Worm (Caenorhabditis elegans): ENCODE measurements around the gene pqn-41.

The pqn-41 gene

DNA sequence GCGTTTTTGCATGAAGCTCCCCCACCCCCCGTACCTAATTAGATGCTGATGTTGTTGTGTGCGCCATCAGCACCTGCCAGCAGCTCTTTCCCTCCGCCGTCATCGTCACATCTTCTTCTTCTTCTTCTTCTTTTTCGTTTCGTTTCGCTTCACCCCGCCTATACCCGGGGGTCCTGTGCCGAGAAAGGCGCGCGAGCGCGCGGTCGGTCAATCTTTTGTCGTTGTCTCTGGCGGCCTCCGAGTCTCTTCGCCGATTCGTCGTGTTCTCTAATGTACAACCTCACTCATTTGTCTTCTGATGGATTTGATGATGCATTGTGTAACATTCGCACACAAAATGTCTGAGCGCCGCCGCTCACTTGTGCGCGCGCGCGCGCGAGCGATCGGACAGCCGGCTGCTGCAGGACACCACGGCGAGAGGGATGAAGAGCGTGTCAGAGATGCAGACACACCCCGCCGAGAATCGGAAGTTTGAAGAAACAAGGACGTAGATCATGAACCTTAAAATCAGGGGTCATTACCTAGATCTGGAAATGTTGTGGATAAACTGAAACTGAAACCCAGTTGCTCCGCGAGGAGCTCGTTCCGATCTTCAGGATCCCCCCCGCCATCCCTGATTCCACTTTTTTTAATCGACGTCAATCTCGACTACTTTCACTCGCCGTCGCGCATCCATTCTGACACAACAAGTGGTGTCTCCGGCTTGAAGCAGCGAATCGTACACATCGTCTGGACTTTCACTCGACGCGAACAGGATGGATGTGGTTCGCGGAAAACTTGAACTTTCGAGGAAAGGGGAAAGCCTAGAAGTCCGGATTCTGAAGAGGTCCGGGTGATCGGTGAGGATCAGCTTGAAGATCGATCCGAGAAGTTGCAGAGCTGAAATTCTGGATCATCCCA, 17.9 kb downstream of the pqn-41 start:
- TF ChIP-seq lin-35 (GFP tag; optimal IDR thresholded peaks at IDR 0.05) (peak; percentile 49 to 82), isw-1 (GFP tag; IDR thresholded peaks at IDR 0.05) (peak; percentile 62), hlh-17 (GFP tag; optimal IDR thresholded peaks at IDR 0.05; ENCODE audit: borderline replicate concordance) (no peak), C34B4.2 (tag; optimal IDR thresholded peaks at IDR 0.05) (no peak), blmp-1 (tag; optimal IDR thresholded peaks at IDR 0.05) (peak; percentile 91), ztf-11 (tag; optimal IDR thresholded peaks at IDR 0.05) (peak in 1 of 2 experiments; percentile 74), elt-2 (tag; optimal IDR thresholded peaks at IDR 0.05) (no peak), nhr-20 (tag; optimal IDR thresholded peaks at IDR 0.05) (peak; percentile 99), tlp-1 (tag; optimal IDR thresholded peaks at IDR 0.05) (no peak), lin-15B (tag; optimal IDR thresholded peaks at IDR 0.05) (peak; percentile 5), aly-2 (tag; optimal IDR thresholded peaks at IDR 0.05) (peak; percentile 33), mab-9 (GFP tag; IDR thresholded peaks at IDR 0.05) (peak; percentile 83), lin-13 (GFP tag; optimal IDR thresholded peaks at IDR 0.05) (peak; percentile 84), unc-86 (tag; optimal IDR thresholded peaks at IDR 0.05) (peak; percentile 96), fkh-10 (GFP tag; optimal IDR thresholded peaks at IDR 0.05) (peak; percentile 92), nhr-84 (tag; optimal IDR thresholded peaks at IDR 0.05) (no peak), C04F5.9 (tag; optimal IDR thresholded peaks at IDR 0.05) (peak; percentile 51), F16B12.6 (tag; optimal IDR thresholded peaks at IDR 0.05) (peak; percentile 31), zip-4 (GFP tag; optimal IDR thresholded peaks at IDR 0.05) (peak; percentile 60), nhr-76 (tag; optimal IDR thresholded peaks at IDR 0.05) (no peak), C16A3.4 (tag; optimal IDR thresholded peaks at IDR 0.05) (peak; percentile 74), nhr-237 (tag; optimal IDR thresholded peaks at IDR 0.05) (peak; percentile 69), ceh-8 (GFP tag; optimal IDR thresholded peaks at IDR 0.05) (peak; percentile 99), nhr-11 (tag; optimal IDR thresholded peaks at IDR 0.05) (peak; percentile 74), egl-27 (tag; optimal IDR thresholded peaks at IDR 0.05) (peak; percentile 94), ceh-90 (tag; optimal IDR thresholded peaks at IDR 0.05) (no peak), mdl-1 (tag; optimal IDR thresholded peaks at IDR 0.05) (peak; percentile 47 to 92), ztf-4 (tag; optimal IDR thresholded peaks at IDR 0.05) (peak; percentile 75), nhr-47 (tag; optimal IDR thresholded peaks at IDR 0.05) (peak; percentile 96), snu-23 (GFP tag; optimal IDR thresholded peaks at IDR 0.05) (peak; percentile 93), tbx-2 (tag; optimal IDR thresholded peaks at IDR 0.05) (peak; percentile 97), lir-3 (tag; optimal IDR thresholded peaks at IDR 0.05; ENCODE audit: poor library complexity) (peak; percentile 59), dpl-1 (GFP tag; optimal IDR thresholded peaks at IDR 0.05) (peak; percentile 59 to 65 (median 63)), pqm-1 (tag; optimal IDR thresholded peaks at IDR 0.05) (no peak), sptf-1 (tag; optimal IDR thresholded peaks at IDR 0.05) (no peak), mef-2 (tag; optimal IDR thresholded peaks at IDR 0.05) (peak; percentile 78), nhr-71 (tag; optimal IDR thresholded peaks at IDR 0.05) (peak; percentile 99), fos-1 (tag; optimal IDR thresholded peaks at IDR 0.05) (peak; percentile 86), efl-3 (GFP tag; optimal IDR thresholded peaks at IDR 0.05) (peak; percentile 57), efl-1 (optimal IDR thresholded peaks at IDR 0.05) (peak; percentile 74 to 84), efl-1 (GFP tag; optimal IDR thresholded peaks at IDR 0.05 in 1 of 2) (peak; percentile 48 to 95), lsy-2 (tag; optimal IDR thresholded peaks at IDR 0.05) (peak; percentile 87 to 88), unc-30 (tag; optimal IDR thresholded peaks at IDR 0.05) (no peak), pax-3 (tag; optimal IDR thresholded peaks at IDR 0.05) (peak; percentile 90), ces-1 (GFP tag; optimal IDR thresholded peaks at IDR 0.05) (no peak), nhr-19 (GFP tag; conservative IDR thresholded peaks at IDR 0.05) (peak; percentile 96), zag-1 (tag; optimal IDR thresholded peaks at IDR 0.05) (peak; percentile 45), ceh-82 (tag; optimal IDR thresholded peaks at IDR 0.05) (peak; percentile 56 to 83 (median 82)), ceh-63 (GFP tag; optimal IDR thresholded peaks at IDR 0.05) (no peak), xbp-1 (tag; optimal IDR thresholded peaks at IDR 0.05) (peak; percentile 79), unc-62 (GFP tag; optimal IDR thresholded peaks at IDR 0.05) (peak; percentile 82)

Measured in whole organism, L1 larva.